Worm (Caenorhabditis elegans) whole organism, L2 larva: ENCODE data around the gene agr-1.

ENCODE experiments used
- C34F6.9 ChIP-seq: fragments of 150-350 bp; optimal IDR thresholded peaks from 2 replicates; lab custom pipeline; 2014; ENCODE audit warnings: missing biosample characterization, missing genetic modification characterization
- F13H6.1 ChIP-seq: sonication (generic microtip); optimal IDR thresholded peaks from 2 replicates; lab custom pipeline; 2016; ENCODE audit warnings: missing genetic modification characterization, missing compliant biosample characterization
- R02D3.7 ChIP-seq: fragments of 150-350 bp; optimal IDR thresholded peaks from 2 replicates; lab custom pipeline; 2014; ENCODE audit warnings: missing biosample characterization, missing genetic modification characterization
- Y55F3AM.14 ChIP-seq: fragments of 200-800 bp; sonication (Bioruptor generic); optimal IDR thresholded peaks from 2 replicates; lab custom pipeline; 2018; ENCODE audit warnings: mild to moderate bottlenecking, missing genetic modification characterization, missing compliant biosample characterization
- ZK546.5 ChIP-seq: sonication (generic microtip); optimal IDR thresholded peaks from 2 replicates; lab custom pipeline; 2017; ENCODE audit warnings: missing biosample characterization, missing genetic modification characterization
- alr-1 ChIP-seq: fragments of 150-350 bp; optimal IDR thresholded peaks from 2 replicates; lab custom pipeline; 2014; ENCODE audit warnings: missing biosample characterization, missing genetic modification characterization
- aly-2 ChIP-seq: fragments of 150-350 bp; optimal IDR thresholded peaks from 2 replicates; lab custom pipeline; 2014; ENCODE audit warnings: missing biosample characterization, missing genetic modification characterization
- blmp-1 ChIP-seq: sonication (generic microtip); optimal IDR thresholded peaks from 2 replicates; lab custom pipeline; 2017; ENCODE audit warnings: missing genetic modification characterization, mild to moderate bottlenecking, missing compliant biosample characterization, antibody characterized with exemption, moderate library complexity; ENCODE audit not compliant: insufficient read depth
- ceh-82 ChIP-seq: fragments of 150-350 bp; optimal IDR thresholded peaks from 2 replicates; lab custom pipeline; 2014; ENCODE audit warnings: missing biosample characterization, missing genetic modification characterization
- crh-2 ChIP-seq: sonication (generic microtip); optimal IDR thresholded peaks from 2 replicates; lab custom pipeline; 2017; ENCODE audit warnings: missing biosample characterization, missing genetic modification characterization
- egl-27 ChIP-seq: sonication (generic microtip); optimal IDR thresholded peaks from 3 replicates; lab custom pipeline; 2017; ENCODE audit warnings: missing biosample characterization, missing genetic modification reagents, missing genetic modification characterization
- elt-3 ChIP-seq: sonication (generic microtip); optimal IDR thresholded peaks from 2 replicates; lab custom pipeline; 2017; ENCODE audit warnings: missing biosample characterization, missing genetic modification characterization
- fos-1 ChIP-seq: fragments of 150-350 bp; optimal IDR thresholded peaks from 2 replicates; lab custom pipeline; 2014; ENCODE audit warnings: missing biosample characterization, missing genetic modification characterization
- gmeb-1 ChIP-seq: fragments of 150-350 bp; optimal IDR thresholded peaks from 2 replicates; lab custom pipeline; 2014; ENCODE audit warnings: missing biosample characterization, missing genetic modification characterization
- lin-11 ChIP-seq: fragments of 150-350 bp; sonication (generic microtip); optimal IDR thresholded peaks from 2 replicates; lab custom pipeline; 2014; ENCODE audit warnings: missing biosample characterization, missing genetic modification characterization, inconsistent platforms, mixed read lengths
- lin-13 ChIP-seq: fragments of 150-350 bp; optimal IDR thresholded peaks from 2 replicates; lab custom pipeline; 2014; ENCODE audit warnings: missing biosample characterization, missing genetic modification reagents, missing genetic modification characterization
- lin-39 ChIP-seq: fragments of 150-350 bp; optimal IDR thresholded peaks from 2 replicates; lab custom pipeline; 2014; ENCODE audit warnings: missing biosample characterization, missing genetic modification reagents, missing genetic modification characterization
- lsy-2 ChIP-seq, 2 experiments: fragments of 150-350 bp in 1 of 2; sonication (generic microtip) in 1 of 2; optimal IDR thresholded peaks; 2 replicates each; lab custom pipeline; 2014 to 2017; ENCODE audit warnings: missing biosample characterization in 2 of 2, missing genetic modification characterization in 2 of 2
- mab-5 ChIP-seq: fragments of 150-350 bp; optimal IDR thresholded peaks from 2 replicates; lab custom pipeline; 2014; ENCODE audit warnings: missing biosample characterization, missing genetic modification characterization
- mbf-1 ChIP-seq: sonication (generic microtip); optimal IDR thresholded peaks from 2 replicates; lab custom pipeline; 2017; ENCODE audit warnings: missing biosample characterization, missing genetic modification characterization
- mdl-1 ChIP-seq, 2 experiments: fragments of 150-350 bp in 1 of 2; sonication (generic microtip) in 1 of 2; optimal IDR thresholded peaks; 2 replicates each; lab custom pipeline; 2017; ENCODE audit warnings: missing biosample characterization in 2 of 2, missing genetic modification characterization in 2 of 2
- nhr-10 ChIP-seq: sonication (generic microtip); optimal IDR thresholded peaks from 2 replicates; lab custom pipeline; 2017; ENCODE audit warnings: missing biosample characterization, missing genetic modification characterization
- nhr-11 ChIP-seq: fragments of 150-350 bp; optimal IDR thresholded peaks from 2 replicates; lab custom pipeline; 2014; ENCODE audit warnings: missing biosample characterization, missing genetic modification characterization
- nhr-129 ChIP-seq: fragments of 150-350 bp; optimal IDR thresholded peaks from 2 replicates; lab custom pipeline; 2014; ENCODE audit warnings: missing biosample characterization, missing genetic modification characterization
- nhr-21 ChIP-seq: fragments of 150-350 bp; optimal IDR thresholded peaks from 2 replicates; lab custom pipeline; 2014; ENCODE audit warnings: missing biosample characterization, missing genetic modification characterization
- nhr-237 ChIP-seq: fragments of 150-350 bp; optimal IDR thresholded peaks from 2 replicates; lab custom pipeline; 2014; ENCODE audit warnings: missing biosample characterization, missing genetic modification characterization
- nhr-25 ChIP-seq: fragments of 150-350 bp; sonication (generic microtip); optimal IDR thresholded peaks from 3 replicates; lab custom pipeline; 2014; ENCODE audit warnings: missing biosample characterization, missing genetic modification characterization
- nhr-6 ChIP-seq: fragments of 150-350 bp; optimal IDR thresholded peaks from 2 replicates; lab custom pipeline; 2014; ENCODE audit warnings: missing biosample characterization, missing genetic modification characterization
- nhr-77 ChIP-seq: fragments of 150-350 bp; optimal IDR thresholded peaks from 2 replicates; lab custom pipeline; 2014; ENCODE audit warnings: missing biosample characterization, missing genetic modification characterization
- peb-1 ChIP-seq: fragments of 150-350 bp; optimal IDR thresholded peaks from 2 replicates; lab custom pipeline; 2014; ENCODE audit warnings: missing biosample characterization, missing genetic modification characterization
- sem-4 ChIP-seq: fragments of 150-350 bp; optimal IDR thresholded peaks from 2 replicates; lab custom pipeline; 2014; ENCODE audit warnings: missing biosample characterization, missing genetic modification reagents, missing genetic modification characterization
- skn-1 ChIP-seq: sonication (generic microtip); optimal IDR thresholded peaks from 2 replicates; lab custom pipeline; 2017; ENCODE audit warnings: missing biosample characterization, missing genetic modification characterization
- sma-3 ChIP-seq: sonication (generic microtip); optimal IDR thresholded peaks from 2 replicates; lab custom pipeline; 2016; ENCODE audit warnings: missing genetic modification reagents, missing genetic modification characterization, missing compliant biosample characterization
- sma-9 ChIP-seq, 2 experiments: fragments of 150-350 bp in 1 of 2; sonication (generic microtip) in 1 of 2; optimal IDR thresholded peaks; 2 replicates each; lab custom pipeline; 2014 to 2016; ENCODE audit warnings: missing genetic modification characterization in 2 of 2, mild to moderate bottlenecking in 1 of 2, missing biosample characterization in 1 of 2, missing compliant biosample characterization in 1 of 2, missing genetic modification reagents in 1 of 2, moderate library complexity in 1 of 2
- snpc-4 ChIP-seq: fragments of 150-350 bp; optimal IDR thresholded peaks from 2 replicates; lab custom pipeline; 2014; ENCODE audit warnings: missing biosample characterization, missing genetic modification characterization
- unc-39 ChIP-seq: fragments of 150-350 bp; optimal IDR thresholded peaks from 2 replicates; lab custom pipeline; 2014; ENCODE audit warnings: missing biosample characterization, missing genetic modification characterization
- unc-55 ChIP-seq: fragments of 150-350 bp; sonication (generic microtip); optimal IDR thresholded peaks from 3 replicates; lab custom pipeline; 2014; ENCODE audit warnings: missing biosample characterization, missing genetic modification reagents, missing genetic modification characterization
- zag-1 ChIP-seq: fragments of 150-350 bp; optimal IDR thresholded peaks from 2 replicates; lab custom pipeline; 2014; ENCODE audit warnings: missing biosample characterization, missing genetic modification characterization
- ztf-1 ChIP-seq: fragments of 200-800 bp; sonication (Bioruptor generic); conservative IDR thresholded peaks from 2 replicates; pipeline ENCODE4 v1.3.6; 2022; ENCODE audit warnings: missing genetic modification characterization, missing compliant biosample characterization
- ztf-11 ChIP-seq: sonication (generic microtip); optimal IDR thresholded peaks from 2 replicates; lab custom pipeline; 2017; ENCODE audit warnings: missing biosample characterization, missing genetic modification characterization

Gene agr-1

DNA sequence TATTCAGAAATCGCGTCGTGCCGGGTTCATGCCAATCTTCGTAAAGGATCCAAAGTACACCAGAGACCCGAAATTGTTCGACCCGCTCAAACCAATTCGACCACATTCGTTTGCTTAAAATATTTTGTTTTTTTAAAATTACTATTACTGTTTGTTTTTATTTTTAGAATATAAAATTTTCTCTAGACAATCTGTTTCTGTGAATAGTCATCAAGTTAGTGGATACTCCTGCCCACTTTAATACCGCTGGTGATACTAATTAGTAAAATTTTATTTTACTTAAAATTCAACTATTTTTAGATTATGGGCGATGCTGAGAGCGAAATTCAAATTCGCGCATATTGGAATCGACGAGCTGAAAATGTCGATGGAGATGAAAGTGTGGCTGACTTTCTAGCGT, 38.4 kb downstream of the agr-1 start, which contains the start of gene T14B4.1:
Gene T14B4.1 (plus strand): TSS at position 301 of the 400 bp plus-strand sequence.
- no peak for TF ChIP-seq unc-39 (tag; lab: Kevin White, UChicago)
- TF ChIP-seq nhr-25 (tag; lab: Kevin White, UChicago), result no peak
- TF ChIP-seq nhr-10 (tag; lab: Kevin White, UChicago), result no peak
- TF ChIP-seq ceh-82 (tag; lab: Kevin White, UChicago), result no peak
- TF ChIP-seq mbf-1 (tag; lab: Kevin White, UChicago), result no peak
- no peak for TF ChIP-seq sma-3 (GFP tag; lab: Kevin White, UChicago)
- TF ChIP-seq crh-2, result no peak
- TF ChIP-seq lin-11, result no peak

DNA sequence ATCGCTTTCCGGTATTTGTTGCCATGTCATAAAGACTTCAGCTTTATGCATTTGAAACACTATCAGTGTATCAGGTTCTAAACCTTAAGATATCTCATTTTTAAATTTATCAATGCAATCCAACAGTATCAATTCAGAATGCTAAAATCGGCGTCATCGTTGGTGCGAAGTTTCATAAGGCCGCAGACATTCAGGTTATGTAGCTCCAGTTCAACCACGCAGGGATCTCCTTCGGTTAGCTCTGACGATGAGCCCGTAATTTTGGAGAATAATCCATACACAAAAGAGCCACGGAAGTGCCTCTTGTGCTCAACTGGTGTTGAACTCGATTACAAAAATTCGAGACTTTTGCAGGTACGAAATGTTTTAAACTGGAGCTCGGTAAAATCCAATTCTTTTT, 38.9 kb downstream of the agr-1 start, which contains the start of gene mrps-18.C:
Gene mrps-18.C (plus strand): TSS at position 138 of the 400 bp plus-strand sequence.
- TF ChIP-seq ztf-1 (GFP tag; lab: Robert Waterston, UW), result no peak
- TF ChIP-seq peb-1, result no peak
- no peak for TF ChIP-seq sma-3 (GFP tag; lab: Kevin White, UChicago)
- TF ChIP-seq crh-2, result no peak
- TF ChIP-seq nhr-77 (tag; lab: Kevin White, UChicago), result no peak
- no peak for TF ChIP-seq lin-39
- TF ChIP-seq elt-3 (tag; lab: Kevin White, UChicago), result no peak
- no peak for TF ChIP-seq zag-1 (tag; lab: Kevin White, UChicago)
- no peak for TF ChIP-seq skn-1
- no peak for TF ChIP-seq mbf-1 (tag; lab: Kevin White, UChicago)
- TF ChIP-seq ztf-11, result no peak
- no peak for TF ChIP-seq gmeb-1
- TF ChIP-seq nhr-10 (tag; lab: Kevin White, UChicago), result no peak
- no peak for TF ChIP-seq snpc-4
- no peak for TF ChIP-seq nhr-21 (tag; lab: Kevin White, UChicago)
- no peak for TF ChIP-seq Y55F3AM.14 (GFP tag; lab: Kevin White, UChicago)
- TF ChIP-seq nhr-25 (tag; lab: Kevin White, UChicago), result no peak
- TF ChIP-seq unc-39 (tag; lab: Kevin White, UChicago), result no peak
- no peak for TF ChIP-seq alr-1 (tag; lab: Kevin White, UChicago)
- no peak for TF ChIP-seq egl-27 (tag; lab: Kevin White, UChicago)

DNA sequence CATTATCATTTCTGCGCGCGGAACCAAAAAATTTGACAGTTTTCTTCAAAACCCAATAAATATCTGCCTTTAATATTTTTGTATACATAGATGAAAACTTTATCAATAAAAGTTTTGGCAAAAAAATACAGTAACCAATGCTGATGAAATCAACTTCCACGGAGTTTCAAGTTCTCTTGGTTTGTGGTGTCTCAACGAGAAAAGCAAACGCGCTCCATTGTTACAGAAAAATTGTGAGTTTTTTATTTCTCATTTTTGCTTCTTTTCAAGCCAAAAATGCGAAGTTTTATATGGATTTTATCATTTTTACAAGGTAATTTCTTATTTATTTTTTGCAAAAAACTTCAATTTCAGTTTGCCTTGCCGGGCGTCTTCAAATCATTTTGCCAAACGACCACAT, 40.3 kb downstream of the agr-1 start, which contains the start of gene T14B4.3:
Gene T14B4.3 (plus strand): TSS at position 264 of the 400 bp plus-strand sequence.
- TF ChIP-seq lin-13 (GFP tag; lab: Kevin White, UChicago), result peak; percentile 47
- no peak for TF ChIP-seq blmp-1 (tag; lab: Kevin White, UChicago)
- TF ChIP-seq aly-2 (tag; lab: Kevin White, UChicago), result no peak
- TF ChIP-seq nhr-25 (tag; lab: Kevin White, UChicago), result no peak
- peak; percentile 51 for TF ChIP-seq sma-9 (GFP tag; optimal IDR thresholded peaks at IDR 0.05; lab: Kevin White, UChicago)
- TF ChIP-seq sma-9 (tag; optimal IDR thresholded peaks at IDR 0.05; lab: Kevin White, UChicago), result no peak
- TF ChIP-seq gmeb-1, result peak; percentile 66
- no peak for TF ChIP-seq mbf-1 (tag; lab: Kevin White, UChicago)
- peak; percentile 29 for TF ChIP-seq fos-1 (tag; lab: Kevin White, UChicago)
- peak; percentile 72 for TF ChIP-seq sma-3 (GFP tag; lab: Kevin White, UChicago)
- TF ChIP-seq nhr-21 (tag; lab: Kevin White, UChicago), result peak; percentile 40
- TF ChIP-seq ztf-1 (GFP tag; lab: Robert Waterston, UW), result no peak
- no peak for TF ChIP-seq nhr-237 (tag; lab: Kevin White, UChicago)
- TF ChIP-seq sem-4 (tag; lab: Kevin White, UChicago), result no peak
- no peak for TF ChIP-seq mab-5 (tag; lab: Kevin White, UChicago)
- TF ChIP-seq F13H6.1, result peak; percentile 50
- peak; percentile 78 for TF ChIP-seq C34F6.9 (tag; lab: Kevin White, UChicago)
- no peak for TF ChIP-seq nhr-6 (tag; lab: Kevin White, UChicago)
- no peak for TF ChIP-seq lin-39
- TF ChIP-seq egl-27 (tag; lab: Kevin White, UChicago), result no peak
- TF ChIP-seq nhr-77 (tag; lab: Kevin White, UChicago), result no peak
- no peak for TF ChIP-seq ZK546.5 (tag; lab: Kevin White, UChicago)
- no peak for TF ChIP-seq mdl-1 (tag; optimal IDR thresholded peaks at IDR 0.05; lab: Kevin White, UChicago)
- TF ChIP-seq nhr-11 (tag; lab: Kevin White, UChicago), result no peak
- peak; percentile 87 for TF ChIP-seq unc-55
- TF ChIP-seq ceh-82 (tag; lab: Kevin White, UChicago), result no peak
- TF ChIP-seq snpc-4, result peak; percentile 2
- no peak for TF ChIP-seq R02D3.7 (tag; lab: Kevin White, UChicago)
- TF ChIP-seq lsy-2 (tag; optimal IDR thresholded peaks at IDR 0.05; lab: Kevin White, UChicago), result peak; percentile 25 to 87
- peak; percentile 68 for TF ChIP-seq crh-2
- TF ChIP-seq skn-1, result no peak
- TF ChIP-seq peb-1, result no peak
- TF ChIP-seq unc-39 (tag; lab: Kevin White, UChicago), result no peak
- peak; percentile 65 for TF ChIP-seq nhr-129 (tag; lab: Kevin White, UChicago)
